Fruit fly (Drosophila melanogaster): Measurements from ENCODE around the gene GAA1.

GAA1 gene

DNA sequence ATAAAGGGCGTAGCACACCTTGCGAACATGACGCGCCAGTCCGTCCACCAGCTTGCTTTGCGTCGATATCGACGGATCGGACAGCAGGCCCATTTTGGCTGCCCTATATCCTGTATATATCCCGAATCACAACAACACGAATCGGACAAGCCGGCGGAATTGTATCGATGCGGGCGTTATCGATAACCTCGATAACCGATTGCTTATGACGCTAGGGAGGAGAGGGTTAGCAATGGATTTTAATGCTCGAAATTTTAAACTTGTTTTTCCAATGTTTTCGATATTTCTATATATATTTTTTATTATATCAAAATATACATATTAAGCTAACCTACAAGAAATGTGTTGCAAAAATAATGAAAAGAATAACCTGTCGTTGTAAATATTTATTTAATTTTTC lies at the start of gene GAA1:
GAA1 (minus strand) TSS at position 194 of the 400 bp plus-strand sequence.
- TF ChIP-seq Hr96 (GFP tag; optimal IDR thresholded peaks at IDR 0.05): no peak
- TF ChIP-seq cnc (optimal IDR thresholded peaks at IDR 0.05): no peak
- TF ChIP-seq bab1 (GFP tag; optimal IDR thresholded peaks at IDR 0.05): peak; percentile 53
- no peak for TF ChIP-seq tj (GFP tag; optimal IDR thresholded peaks at IDR 0.05)
- TF ChIP-seq kay (GFP tag; ENCODE audit: borderline replicate concordance): no peak
- peak; percentile 11 for TF ChIP-seq CG11617 (GFP tag; optimal IDR thresholded peaks at IDR 0.05)
- TF ChIP-seq CG1620 (GFP tag; optimal IDR thresholded peaks at IDR 0.05): no peak
- no peak for TF ChIP-seq ovo (GFP tag; optimal IDR thresholded peaks at IDR 0.05)
- TF ChIP-seq Clk (GFP tag; optimal IDR thresholded peaks at IDR 0.05): no peak
- TF ChIP-seq CG7101 (tag; optimal IDR thresholded peaks at IDR 0.05): peak; percentile 8
- TF ChIP-seq CG33017 (tag; optimal IDR thresholded peaks at IDR 0.05): no peak
- no peak for TF ChIP-seq cic (GFP tag; optimal IDR thresholded peaks at IDR 0.05)
- TF ChIP-seq Crg-1 (GFP tag; optimal IDR thresholded peaks at IDR 0.05): no peak
- no peak for TF ChIP-seq CG5204 (GFP tag; optimal IDR thresholded peaks at IDR 0.05)
- TF ChIP-seq CG14711 (tag; optimal IDR thresholded peaks at IDR 0.05): peak; percentile 57
- no peak for TF ChIP-seq toe (GFP tag; optimal IDR thresholded peaks at IDR 0.05)
- no peak for TF ChIP-seq CG12768 (GFP tag; optimal IDR thresholded peaks at IDR 0.05)
- no peak for TF ChIP-seq pad (GFP tag; optimal IDR thresholded peaks at IDR 0.05)
- TF ChIP-seq CG7045 (GFP tag; optimal IDR thresholded peaks at IDR 0.05): no peak
- peak; percentile 3 for TF ChIP-seq Mnt (GFP tag; optimal IDR thresholded peaks at IDR 0.05)

DNA sequence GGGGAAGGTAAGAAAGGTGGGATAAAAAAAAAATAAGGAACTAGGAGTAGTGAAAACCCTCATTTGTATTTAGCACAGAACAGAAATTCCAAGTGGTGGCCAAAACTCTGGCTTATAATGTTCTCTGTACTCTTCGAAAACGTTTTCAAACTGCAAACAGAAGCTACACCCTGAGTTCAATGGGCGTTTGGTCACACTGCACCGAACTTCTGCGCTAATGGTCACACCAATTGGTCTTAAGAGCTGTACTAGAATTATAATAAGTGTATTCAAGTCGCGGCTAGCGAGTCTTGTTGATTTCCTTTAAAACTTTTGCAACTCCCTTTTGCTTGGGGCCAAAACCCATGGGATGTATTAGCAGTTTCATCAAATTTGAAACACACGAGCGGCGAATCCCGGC lies 48.9 kb upstream of the GAA1 start:
- TF ChIP-seq toe (GFP tag; optimal IDR thresholded peaks at IDR 0.05) (no peak), Clk (GFP tag; optimal IDR thresholded peaks at IDR 0.05) (no peak), Mnt (GFP tag; optimal IDR thresholded peaks at IDR 0.05) (no peak), Hr96 (GFP tag; optimal IDR thresholded peaks at IDR 0.05) (no peak), ovo (GFP tag; optimal IDR thresholded peaks at IDR 0.05) (no peak), CG14711 (tag; optimal IDR thresholded peaks at IDR 0.05) (no peak), Crg-1 (GFP tag; optimal IDR thresholded peaks at IDR 0.05) (no peak), CG7101 (tag; optimal IDR thresholded peaks at IDR 0.05) (no peak), tj (GFP tag; optimal IDR thresholded peaks at IDR 0.05) (no peak), CG33017 (tag; optimal IDR thresholded peaks at IDR 0.05) (no peak), CG12768 (GFP tag; optimal IDR thresholded peaks at IDR 0.05) (no peak), cic (GFP tag; optimal IDR thresholded peaks at IDR 0.05) (no peak), CG1620 (GFP tag; optimal IDR thresholded peaks at IDR 0.05) (no peak), cnc (optimal IDR thresholded peaks at IDR 0.05) (no peak), pad (GFP tag; optimal IDR thresholded peaks at IDR 0.05) (no peak), CG7045 (GFP tag; optimal IDR thresholded peaks at IDR 0.05) (no peak), CG5204 (GFP tag; optimal IDR thresholded peaks at IDR 0.05) (no peak), kay (GFP tag; ENCODE audit: borderline replicate concordance) (no peak), bab1 (GFP tag; optimal IDR thresholded peaks at IDR 0.05) (no peak)

DNA sequence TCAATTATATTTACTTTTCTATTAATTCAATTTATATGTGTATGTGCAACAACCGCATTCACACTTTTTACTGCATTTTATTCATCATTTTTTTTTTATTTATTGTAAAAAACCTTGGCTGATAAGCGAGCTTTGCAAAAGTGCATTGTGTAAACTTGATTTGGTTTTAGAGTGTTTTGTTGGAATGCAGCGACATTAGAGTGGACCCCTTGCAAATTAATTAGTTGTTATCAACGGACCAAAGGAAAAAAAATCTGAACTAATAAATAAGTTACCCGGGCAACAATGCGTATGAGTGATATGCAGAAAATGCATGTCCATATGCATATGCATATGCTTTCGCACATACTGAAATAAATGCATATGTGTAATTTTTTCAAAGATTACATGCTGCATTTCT lies 47.8 kb upstream of the GAA1 start:
- peak; percentile 67 for TF ChIP-seq cic (GFP tag; optimal IDR thresholded peaks at IDR 0.05)
- no peak for TF ChIP-seq Clk (GFP tag; optimal IDR thresholded peaks at IDR 0.05)
- peak; percentile 55 for TF ChIP-seq tj (GFP tag; optimal IDR thresholded peaks at IDR 0.05)
- peak; percentile 31 for TF ChIP-seq CG33017 (tag; optimal IDR thresholded peaks at IDR 0.05)
- TF ChIP-seq Mnt (GFP tag; optimal IDR thresholded peaks at IDR 0.05): peak; percentile 49
- TF ChIP-seq Hr96 (GFP tag; optimal IDR thresholded peaks at IDR 0.05): no peak
- TF ChIP-seq ovo (GFP tag; optimal IDR thresholded peaks at IDR 0.05): no peak
- peak; percentile 3 for TF ChIP-seq pad (GFP tag; optimal IDR thresholded peaks at IDR 0.05)
- peak; percentile 69 for TF ChIP-seq CG7101 (tag; optimal IDR thresholded peaks at IDR 0.05)
- peak; percentile 69 for TF ChIP-seq CG11617 (GFP tag; optimal IDR thresholded peaks at IDR 0.05)
- TF ChIP-seq CG14711 (tag; optimal IDR thresholded peaks at IDR 0.05): peak; percentile 35
- no peak for TF ChIP-seq toe (GFP tag; optimal IDR thresholded peaks at IDR 0.05)
- no peak for TF ChIP-seq CG1620 (GFP tag; optimal IDR thresholded peaks at IDR 0.05)
- no peak for TF ChIP-seq cnc (optimal IDR thresholded peaks at IDR 0.05)
- TF ChIP-seq CG12768 (GFP tag; optimal IDR thresholded peaks at IDR 0.05): no peak
- peak; percentile 45 for TF ChIP-seq CG5204 (GFP tag; optimal IDR thresholded peaks at IDR 0.05)
- no peak for TF ChIP-seq bab1 (GFP tag; optimal IDR thresholded peaks at IDR 0.05)
- TF ChIP-seq kay (GFP tag; ENCODE audit: borderline replicate concordance): peak; percentile 44
- TF ChIP-seq CG7045 (GFP tag; optimal IDR thresholded peaks at IDR 0.05): no peak
- no peak for TF ChIP-seq Crg-1 (GFP tag; optimal IDR thresholded peaks at IDR 0.05)

DNA sequence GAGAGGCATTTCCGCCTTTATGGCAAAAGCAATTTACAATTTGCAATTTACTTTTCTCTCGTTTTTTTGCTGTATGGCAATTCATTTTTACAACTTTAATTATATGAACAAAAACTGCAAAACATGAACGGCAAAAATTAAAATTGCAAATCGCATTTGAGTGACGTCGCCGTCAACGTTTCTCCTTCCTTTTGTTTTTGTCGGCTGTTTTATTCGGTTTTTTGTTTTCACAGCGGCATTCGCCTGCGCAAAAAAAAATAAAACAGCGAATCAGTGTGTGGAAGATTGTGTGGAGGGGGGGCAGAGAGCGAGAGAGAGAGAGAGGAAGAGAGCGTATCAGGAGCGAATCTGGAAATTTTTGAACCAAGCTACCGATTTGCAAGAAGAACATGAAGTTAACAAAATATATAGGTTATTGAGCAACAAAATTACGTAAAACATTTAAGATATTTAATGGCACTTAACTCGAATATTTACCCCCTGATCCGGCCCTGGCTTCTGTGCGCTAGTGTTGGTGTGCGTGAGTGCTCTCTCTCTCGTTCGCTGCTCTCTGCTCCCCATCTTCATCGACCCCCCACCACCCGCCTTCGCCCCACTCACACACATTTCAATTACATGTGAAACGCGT lies 45.5 kb upstream of the GAA1 start:
- TF ChIP-seq cic (GFP tag; optimal IDR thresholded peaks at IDR 0.05) (peak; percentile 90), ovo (GFP tag; optimal IDR thresholded peaks at IDR 0.05) (peak; percentile 38), CG11617 (GFP tag; optimal IDR thresholded peaks at IDR 0.05) (peak; percentile 94), CG12768 (GFP tag; optimal IDR thresholded peaks at IDR 0.05) (peak; percentile 96), CG1620 (GFP tag; optimal IDR thresholded peaks at IDR 0.05) (peak; percentile 94), cnc (optimal IDR thresholded peaks at IDR 0.05) (no peak), pad (GFP tag; optimal IDR thresholded peaks at IDR 0.05) (peak; percentile 94), CG14711 (tag; optimal IDR thresholded peaks at IDR 0.05) (peak; percentile 96), CG7045 (GFP tag; optimal IDR thresholded peaks at IDR 0.05) (peak; percentile 92), Mnt (GFP tag; optimal IDR thresholded peaks at IDR 0.05) (peak; percentile 94), tj (GFP tag; optimal IDR thresholded peaks at IDR 0.05) (peak; percentile 81), bab1 (GFP tag; optimal IDR thresholded peaks at IDR 0.05) (peak; percentile 91), CG5204 (GFP tag; optimal IDR thresholded peaks at IDR 0.05) (peak; percentile 88), toe (GFP tag; optimal IDR thresholded peaks at IDR 0.05) (peak; percentile 88), Crg-1 (GFP tag; optimal IDR thresholded peaks at IDR 0.05) (peak; percentile 98), Clk (GFP tag; optimal IDR thresholded peaks at IDR 0.05) (peak; percentile 81), CG33017 (tag; optimal IDR thresholded peaks at IDR 0.05) (peak; percentile 96), CG7101 (tag; optimal IDR thresholded peaks at IDR 0.05) (peak; percentile 99), kay (GFP tag; ENCODE audit: borderline replicate concordance) (peak; percentile 96), Hr96 (GFP tag; optimal IDR thresholded peaks at IDR 0.05) (peak; percentile 97)

DNA sequence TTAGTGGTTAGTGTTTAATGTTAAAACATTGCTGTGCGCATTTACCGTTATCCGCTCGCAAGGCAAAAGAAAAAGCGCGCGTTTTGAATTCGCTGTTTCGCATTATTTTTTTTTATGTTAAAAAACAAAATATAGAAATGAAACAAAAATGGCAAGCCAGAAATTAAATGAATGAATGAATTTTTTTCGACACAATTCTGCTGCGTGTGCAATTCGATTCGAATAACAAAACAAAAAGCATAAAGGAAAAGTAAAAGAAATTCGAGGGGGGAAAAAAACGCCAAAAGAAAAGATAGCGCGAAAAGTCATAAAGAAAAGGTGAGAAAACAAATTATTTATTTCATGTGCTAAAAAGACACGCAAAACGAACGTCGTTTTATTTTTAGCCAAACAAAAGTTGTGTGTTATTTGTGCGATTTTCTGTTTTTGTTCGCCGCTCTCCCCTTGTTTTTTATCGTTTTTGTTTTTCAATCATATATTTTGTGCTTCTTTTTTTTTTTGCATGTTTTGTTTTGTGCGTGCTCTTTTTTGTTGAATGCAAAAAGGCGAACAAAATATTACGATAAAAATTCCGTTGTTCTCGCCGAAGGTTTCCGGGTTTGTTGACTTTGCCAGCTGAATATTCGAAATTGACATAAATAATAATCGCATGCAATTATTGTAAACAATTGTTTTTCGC lies 44.3 kb upstream of the GAA1 start:
- TF ChIP-seq Mnt (GFP tag; optimal IDR thresholded peaks at IDR 0.05) (no peak), CG11617 (GFP tag; optimal IDR thresholded peaks at IDR 0.05) (no peak), tj (GFP tag; optimal IDR thresholded peaks at IDR 0.05) (peak; percentile 91), CG7101 (tag; optimal IDR thresholded peaks at IDR 0.05) (no peak), kay (GFP tag; ENCODE audit: borderline replicate concordance) (no peak), cic (GFP tag; optimal IDR thresholded peaks at IDR 0.05) (no peak), CG7045 (GFP tag; optimal IDR thresholded peaks at IDR 0.05) (no peak)
